Worm (Caenorhabditis elegans) whole organism, L4/young adult: ENCODE measurements around the gene F09B12.3.

Experiments used
- W03F9.2 ChIP-seq: fragments of 150-350 bp; optimal IDR thresholded peaks from 2 replicates; lab custom pipeline; 2014; ENCODE audit warnings: missing biosample characterization, missing genetic modification characterization
- dao-5 ChIP-seq: sonication (generic microtip); optimal IDR thresholded peaks from 2 replicates; lab custom pipeline; 2016; ENCODE audit warnings: missing genotype, missing genetic modification characterization, moderate library complexity, missing compliant biosample characterization
- him-1 ChIP-seq: sonication (generic microtip); optimal IDR thresholded peaks from 2 replicates; lab custom pipeline; 2016; ENCODE audit warnings: missing genotype, missing genetic modification reagents, missing genetic modification characterization, missing compliant biosample characterization

F09B12.3 gene

DNA sequence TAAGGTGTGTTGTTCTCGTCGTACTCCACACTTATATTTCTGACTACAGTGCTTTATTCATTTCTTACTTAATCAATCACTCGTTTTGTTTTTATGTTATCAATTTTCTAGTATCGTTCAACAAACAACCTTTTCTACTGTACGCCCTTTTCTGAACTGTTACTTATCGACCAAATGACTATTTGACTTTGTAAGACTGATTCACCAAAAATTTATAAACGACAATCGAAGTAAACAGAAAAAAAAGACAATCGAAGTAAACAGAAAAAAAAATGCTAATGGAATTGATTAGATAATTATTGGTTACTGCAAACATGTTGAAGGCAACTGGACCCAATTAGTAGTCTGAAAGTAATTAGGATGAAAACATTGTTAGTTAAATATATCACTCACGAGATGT is 47.7 kb downstream of the F09B12.3 start:
- TF ChIP-seq dao-5 (tag; lab: Kevin White, UChicago) = no peak
- no peak for TF ChIP-seq him-1 (tag; lab: Kevin White, UChicago)

DNA sequence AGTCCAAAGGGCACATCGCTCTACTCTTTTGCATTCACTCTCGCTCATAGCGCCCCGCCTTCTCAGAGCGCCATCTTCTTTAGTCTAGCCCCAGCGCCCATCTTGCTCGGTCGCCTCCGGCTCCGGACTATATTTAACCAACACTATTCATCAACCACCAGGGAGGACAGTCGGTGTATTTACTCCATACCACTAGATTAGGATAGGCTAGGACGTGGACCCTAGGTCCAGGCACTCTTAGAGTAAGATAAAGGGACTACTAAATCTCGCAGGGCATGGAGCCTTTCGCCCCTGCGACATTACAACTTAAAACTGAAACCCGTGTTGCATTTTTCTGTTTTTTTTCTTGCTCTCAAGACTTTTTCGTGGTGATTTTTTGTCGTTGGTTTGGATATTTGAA is 50.2 kb downstream of the F09B12.3 start:
- TF ChIP-seq him-1 (tag; lab: Kevin White, UChicago) = no peak
- no peak for TF ChIP-seq W03F9.2 (tag; lab: Kevin White, UChicago)
- no peak for TF ChIP-seq dao-5 (tag; lab: Kevin White, UChicago)

DNA sequence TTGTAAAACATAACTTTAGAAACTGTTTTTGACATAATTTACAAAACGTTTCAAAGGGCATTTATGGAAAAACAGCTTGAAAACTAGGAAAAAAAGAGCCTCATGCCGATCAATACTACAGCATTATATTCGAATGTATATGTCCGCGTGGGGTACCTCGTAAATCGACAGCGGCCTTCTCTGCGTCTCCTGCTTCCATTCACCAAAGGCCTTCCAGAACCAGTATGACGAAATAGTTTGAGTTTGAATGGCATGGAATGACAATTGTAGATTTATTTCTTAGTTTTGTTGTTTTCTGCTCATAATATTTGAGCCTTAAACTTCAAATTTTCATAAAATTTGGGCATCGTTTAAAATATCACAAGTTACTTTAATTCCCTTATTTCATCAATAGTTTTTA is 52.4 kb downstream of the F09B12.3 start:
- TF ChIP-seq him-1 (tag; lab: Kevin White, UChicago) = no peak
- no peak for TF ChIP-seq dao-5 (tag; lab: Kevin White, UChicago)
- no peak for TF ChIP-seq W03F9.2 (tag; lab: Kevin White, UChicago)
